Worm (Caenorhabditis elegans): ENCODE results near the gene amdh-1.
A peak's percentile ranks its signal among the peaks of the same experiment; 100 is the strongest.

Gene amdh-1

DNA sequence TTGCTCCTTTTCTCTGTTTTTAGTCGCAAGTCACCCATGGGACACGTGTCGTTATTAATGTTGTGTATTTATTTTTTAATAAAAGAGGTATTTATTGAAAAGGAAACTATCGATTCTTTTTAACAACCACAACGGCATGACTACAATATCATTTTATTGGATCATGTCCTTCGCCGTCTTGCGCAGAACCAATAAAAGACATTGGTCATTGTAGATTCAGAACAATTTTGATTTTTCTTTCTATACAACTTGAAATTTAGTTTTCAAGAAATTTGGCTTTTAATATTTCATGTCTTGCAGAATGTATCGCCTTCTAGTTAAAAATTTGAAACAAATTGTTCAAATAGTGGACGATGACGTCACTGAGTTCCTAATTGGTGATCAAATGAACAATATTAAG lies at the start of gene amdh-1:
Gene amdh-1, plus strand, starts transcription at position 301 of the 400 bp plus-strand sequence.
- no peak for TF ChIP-seq nhr-23 (tag; optimal IDR thresholded peaks at IDR 0.05)

DNA sequence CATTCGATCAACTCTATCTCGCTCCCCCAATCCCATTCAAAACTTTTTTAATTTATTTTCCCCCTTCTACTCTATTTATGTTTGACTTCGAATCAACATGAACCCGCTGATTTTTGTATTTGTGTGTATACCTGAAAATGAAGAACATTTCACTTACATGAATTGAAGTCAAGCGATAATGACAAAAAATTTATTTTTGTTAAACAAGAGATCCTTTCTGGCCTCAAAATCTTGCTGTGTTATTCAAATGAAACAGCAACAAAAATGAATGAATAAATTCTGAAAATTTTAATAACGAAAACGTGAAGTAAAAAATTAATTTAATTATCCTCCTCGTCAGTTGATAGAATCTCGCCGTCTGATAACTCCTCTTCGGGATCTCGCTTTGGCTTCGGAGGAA lies 49.2 kb upstream of the amdh-1 start:
- TF ChIP-seq ztf-1 (GFP tag; conservative IDR thresholded peaks at IDR 0.05), result no peak
- TF ChIP-seq nhr-12 (tag; optimal IDR thresholded peaks at IDR 0.05), result no peak
- TF ChIP-seq R02D3.7 (tag; optimal IDR thresholded peaks at IDR 0.05), result no peak
- no peak for TF ChIP-seq Y55F3AM.14 (GFP tag; optimal IDR thresholded peaks at IDR 0.05)
- TF ChIP-seq nhr-11 (tag; optimal IDR thresholded peaks at IDR 0.05), result no peak
- TF ChIP-seq sma-9 (GFP tag; optimal IDR thresholded peaks at IDR 0.05), result no peak
- no peak for TF ChIP-seq sma-9 (tag; optimal IDR thresholded peaks at IDR 0.05)
- TF ChIP-seq unc-55 (GFP tag; optimal IDR thresholded peaks at IDR 0.05), result no peak
- TF ChIP-seq snpc-4 (tag; optimal IDR thresholded peaks at IDR 0.05), result no peak
- no peak for TF ChIP-seq mab-5 (tag; optimal IDR thresholded peaks at IDR 0.05)
- TF ChIP-seq ceh-82 (tag; optimal IDR thresholded peaks at IDR 0.05), result no peak
- TF ChIP-seq ceh-16 (tag; optimal IDR thresholded peaks at IDR 0.05), result no peak
- TF ChIP-seq mbf-1 (tag; optimal IDR thresholded peaks at IDR 0.05), result no peak
- no peak for TF ChIP-seq elt-1 (tag; optimal IDR thresholded peaks at IDR 0.05)
- TF ChIP-seq aly-2 (tag; optimal IDR thresholded peaks at IDR 0.05), result no peak
- no peak for TF ChIP-seq nhr-129 (tag; optimal IDR thresholded peaks at IDR 0.05)

DNA sequence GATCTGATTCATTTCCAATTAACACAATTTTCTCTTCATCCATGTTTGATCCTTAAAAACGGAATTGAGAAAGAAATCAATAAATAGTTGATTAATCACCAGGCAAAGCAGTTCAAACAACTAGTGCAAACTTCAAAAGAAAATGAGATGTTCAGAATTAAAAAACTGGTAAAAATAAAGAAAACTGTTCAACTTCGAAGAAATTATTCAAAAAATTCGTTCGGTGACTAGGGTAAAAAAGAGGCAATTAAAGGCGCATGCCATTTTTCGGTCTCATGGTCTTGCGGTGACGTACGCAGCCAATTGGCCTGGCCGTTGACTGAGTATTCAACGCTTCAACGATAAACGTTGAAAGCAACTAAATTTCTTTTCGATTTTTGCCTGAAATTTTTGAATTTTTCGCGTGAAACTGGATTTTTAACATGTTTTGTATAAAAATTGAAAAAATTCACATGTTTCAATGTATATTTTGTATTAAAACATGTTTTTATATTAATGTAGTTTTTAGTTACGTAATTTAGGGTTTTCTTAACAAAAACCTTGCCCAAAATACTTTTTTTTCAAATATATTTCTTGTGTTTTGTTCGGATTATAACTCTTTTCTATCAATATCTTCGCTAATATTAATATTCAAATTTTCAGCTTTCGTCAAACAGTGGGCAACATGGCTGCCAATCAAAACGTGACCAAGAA lies 45.3 kb upstream of the amdh-1 start, which contains the start of the genes sna-3 and rps-3:
Gene sna-3, minus strand, starts transcription at position 51 of the 693 bp plus-strand sequence.
Gene rps-3, plus strand, starts transcription at position 643 of the 693 bp plus-strand sequence.
- TF ChIP-seq lin-39 (tag; optimal IDR thresholded peaks at IDR 0.05) (no peak), nhr-23 (tag; optimal IDR thresholded peaks at IDR 0.05) (no peak), nhr-129 (tag; optimal IDR thresholded peaks at IDR 0.05) (peak; percentile 91), mbf-1 (tag; optimal IDR thresholded peaks at IDR 0.05) (no peak), ztf-1 (GFP tag; conservative IDR thresholded peaks at IDR 0.05) (no peak), crh-2 (tag; optimal IDR thresholded peaks at IDR 0.05) (peak; percentile 90), ceh-82 (tag; optimal IDR thresholded peaks at IDR 0.05) (no peak), peb-1 (tag; optimal IDR thresholded peaks at IDR 0.05) (no peak), sma-3 (GFP tag; optimal IDR thresholded peaks at IDR 0.05) (peak; percentile 52), nhr-25 (tag; optimal IDR thresholded peaks at IDR 0.05) (peak; percentile 73), ama-1 (optimal IDR thresholded peaks at IDR 0.05) (no peak), F13H6.1 (tag; optimal IDR thresholded peaks at IDR 0.05) (peak; percentile 64), unc-62 (GFP tag; optimal IDR thresholded peaks at IDR 0.05) (no peak), nhr-11 (tag; optimal IDR thresholded peaks at IDR 0.05) (no peak), nhr-6 (tag; optimal IDR thresholded peaks at IDR 0.05) (no peak), ztf-4 (tag; optimal IDR thresholded peaks at IDR 0.05) (no peak), zag-1 (tag; optimal IDR thresholded peaks at IDR 0.05) (peak; percentile 10), sma-9 (GFP tag; optimal IDR thresholded peaks at IDR 0.05) (peak; percentile 55), sma-9 (tag; optimal IDR thresholded peaks at IDR 0.05) (no peak), ZK546.5 (tag; optimal IDR thresholded peaks at IDR 0.05) (peak; percentile 40), lin-13 (GFP tag; optimal IDR thresholded peaks at IDR 0.05) (peak; percentile 81), Y55F3AM.14 (GFP tag; optimal IDR thresholded peaks at IDR 0.05) (no peak), gmeb-1 (tag; optimal IDR thresholded peaks at IDR 0.05) (peak; percentile 78), unc-39 (tag; optimal IDR thresholded peaks at IDR 0.05) (no peak), alr-1 (tag; optimal IDR thresholded peaks at IDR 0.05) (no peak), skn-1 (tag; optimal IDR thresholded peaks at IDR 0.05) (no peak), nhr-21 (tag; optimal IDR thresholded peaks at IDR 0.05) (peak; percentile 64), lin-11 (tag; optimal IDR thresholded peaks at IDR 0.05) (peak; percentile 82), mab-5 (tag; optimal IDR thresholded peaks at IDR 0.05) (no peak), snpc-4 (tag; optimal IDR thresholded peaks at IDR 0.05) (peak; percentile 63), nhr-77 (tag; optimal IDR thresholded peaks at IDR 0.05) (no peak), sem-4 (tag; optimal IDR thresholded peaks at IDR 0.05) (no peak), elt-3 (tag; optimal IDR thresholded peaks at IDR 0.05) (no peak), aly-2 (tag; optimal IDR thresholded peaks at IDR 0.05) (no peak), nhr-10 (tag; optimal IDR thresholded peaks at IDR 0.05) (no peak), nhr-237 (tag; optimal IDR thresholded peaks at IDR 0.05) (no peak), unc-55 (GFP tag; optimal IDR thresholded peaks at IDR 0.05) (peak; percentile 93), lsy-2 (tag; optimal IDR thresholded peaks at IDR 0.05) (peak; percentile 68 to 92), ztf-11 (tag; optimal IDR thresholded peaks at IDR 0.05) (no peak), fos-1 (tag; optimal IDR thresholded peaks at IDR 0.05) (peak; percentile 70), nhr-12 (tag; optimal IDR thresholded peaks at IDR 0.05) (no peak), blmp-1 (tag; optimal IDR thresholded peaks at IDR 0.05; ENCODE audit: insufficient read depth) (peak; percentile 8), ceh-16 (tag; optimal IDR thresholded peaks at IDR 0.05) (peak; percentile 52), elt-1 (tag; optimal IDR thresholded peaks at IDR 0.05) (no peak), C34F6.9 (tag; optimal IDR thresholded peaks at IDR 0.05) (peak; percentile 90), mdl-1 (tag; optimal IDR thresholded peaks at IDR 0.05) (no peak), dmd-4 (tag; optimal IDR thresholded peaks at IDR 0.05) (no peak)
